Fruit fly (Drosophila melanogaster) whole organism, wandering third instar larva: ENCODE data around the gene Hs2st.

Experiments
- Abd-B ChIP-seq: fragments of >200 bp; optimal IDR thresholded peaks from 2 replicates; lab custom pipeline; 2017; ENCODE audit warnings: missing biosample characterization, missing genetic modification characterization
- CG32264 ChIP-seq: fragments of 200-800 bp; sonication (Bioruptor generic); optimal IDR thresholded peaks from 2 replicates; lab custom pipeline; 2016; ENCODE audit warnings: missing biosample characterization, missing genetic modification characterization
- CG9705 ChIP-seq: fragments of 200-800 bp; sonication (Bioruptor generic); optimal IDR thresholded peaks from 2 replicates; lab custom pipeline; 2018; ENCODE audit warnings: missing biosample characterization, mild to moderate bottlenecking, missing genetic modification characterization
- Dfd ChIP-seq: fragments of >200 bp; optimal IDR thresholded peaks from 2 replicates; lab custom pipeline; 2017; ENCODE audit warnings: missing biosample characterization, missing genetic modification characterization
- Dif ChIP-seq: fragments of 200-275, 200-300 bp; sonication (Bioruptor generic); optimal IDR thresholded peaks from 2 replicates; lab custom pipeline; 2018; ENCODE audit warnings: missing biosample characterization, missing genetic modification characterization; ENCODE audit not compliant: partially characterized antibody
- GATAd ChIP-seq: sonication (Bioruptor generic); optimal IDR thresholded peaks from 2 replicates; lab custom pipeline; 2016; ENCODE audit warnings: missing biosample characterization, missing genetic modification characterization
- Hr83 ChIP-seq: fragments of 200-300 bp; sonication (Bioruptor generic); optimal IDR thresholded peaks from 2 replicates; lab custom pipeline; 2016; ENCODE audit warnings: missing biosample characterization, mild to moderate bottlenecking, missing genetic modification characterization, moderate library complexity; ENCODE audit not compliant: poor library complexity, severe bottlenecking
- Jra ChIP-seq: sonication (Bioruptor generic); optimal IDR thresholded peaks from 2 replicates; lab custom pipeline; 2016; ENCODE audit warnings: missing biosample characterization, missing genetic modification characterization
- Mio ChIP-seq: sonication (Bioruptor generic); optimal IDR thresholded peaks from 2 replicates; lab custom pipeline; 2016; ENCODE audit warnings: missing biosample characterization, missing genetic modification characterization
- Myc ChIP-seq: fragments of >200 bp; optimal IDR thresholded peaks from 2 replicates; lab custom pipeline; 2017
- N ChIP-seq: fragments of >200 bp; optimal IDR thresholded peaks from 2 replicates; lab custom pipeline; 2018; ENCODE audit warnings: missing biosample characterization, missing external identifiers, missing genetic modification characterization
- Rel ChIP-seq, 2 experiments: fragments of 200-800 bp; sonication (Bioruptor generic) in 1 of 2; optimal IDR thresholded peaks; 2 replicates in 1 of 2; 3 replicates in 1 of 2; lab custom pipeline; 2016 to 2019; ENCODE audit warnings: mild to moderate bottlenecking in 2 of 2, missing biosample characterization in 2 of 2, missing genetic modification characterization in 2 of 2, moderate library complexity in 1 of 2
- Sp1 ChIP-seq: fragments of 200-800 bp; sonication (Bioruptor generic); optimal IDR thresholded peaks from 3 replicates; lab custom pipeline; 2019; ENCODE audit warnings: missing biosample characterization, mild to moderate bottlenecking, missing genetic modification characterization, moderate library complexity
- Vsx2 ChIP-seq: fragments of 200-300, 225-300 bp; sonication (Bioruptor generic); optimal IDR thresholded peaks from 2 replicates; lab custom pipeline; 2018; ENCODE audit warnings: missing biosample characterization, missing genetic modification characterization; ENCODE audit not compliant: partially characterized antibody
- br ChIP-seq: fragments of 200-800 bp; sonication (Bioruptor generic); optimal IDR thresholded peaks from 2 replicates; lab custom pipeline; 2016; ENCODE audit warnings: missing biosample characterization, missing genetic modification characterization
- brk ChIP-seq: fragments of 200-800 bp; sonication (Bioruptor generic); optimal IDR thresholded peaks from 2 replicates; lab custom pipeline; 2016; ENCODE audit warnings: missing biosample characterization, mild to moderate bottlenecking, missing genetic modification characterization
- dl ChIP-seq, 2 experiments: fragments of 175-275, 200-275 bp in 1 of 2; fragments of 200-275 bp in 1 of 2; sonication (Bioruptor generic); optimal IDR thresholded peaks; lab custom pipeline; 2018; ENCODE audit warnings: mild to moderate bottlenecking in 2 of 2, missing biosample characterization in 2 of 2, missing genetic modification characterization in 2 of 2, moderate library complexity in 2 of 2; ENCODE audit not compliant: partially characterized antibody in 2 of 2, insufficient read depth in 1 of 2
- dsf ChIP-seq: sonication (Bioruptor generic); optimal IDR thresholded peaks from 2 replicates; lab custom pipeline; 2016; ENCODE audit warnings: missing biosample characterization, missing genetic modification characterization, borderline replicate concordance
- ey ChIP-seq: fragments of 200-800 bp; sonication (Bioruptor generic); optimal IDR thresholded peaks from 2 replicates; lab custom pipeline; 2016; ENCODE audit warnings: missing biosample characterization, missing genetic modification characterization
- foxo ChIP-seq, 2 experiments: fragments of 200-800 bp; sonication (Bioruptor generic); optimal IDR thresholded peaks; 2 replicates in 1 of 2; 3 replicates in 1 of 2; lab custom pipeline; 2016 to 2017; ENCODE audit warnings: missing biosample characterization in 2 of 2, missing genetic modification characterization in 2 of 2
- fru ChIP-seq: fragments of 200-800 bp; sonication (Bioruptor generic); optimal IDR thresholded peaks from 3 replicates; lab custom pipeline; 2016; ENCODE audit warnings: missing biosample characterization, mild to moderate bottlenecking, missing genetic modification characterization
- h ChIP-seq: fragments of 200-800 bp; sonication (Bioruptor generic); optimal IDR thresholded peaks from 3 replicates; lab custom pipeline; 2016; ENCODE audit warnings: missing biosample characterization, mild to moderate bottlenecking, missing genetic modification characterization
- jim ChIP-seq: fragments of 175-275, 200-325 bp; sonication (Bioruptor generic); optimal IDR thresholded peaks from 2 replicates; lab custom pipeline; 2016; ENCODE audit warnings: missing biosample characterization, mild to moderate bottlenecking, missing genetic modification characterization
- lola ChIP-seq: fragments of >200 bp; optimal IDR thresholded peaks from 2 replicates; lab custom pipeline; 2017; ENCODE audit warnings: missing biosample characterization, missing genetic modification characterization
- pan ChIP-seq: fragments of >200 bp; optimal IDR thresholded peaks from 2 replicates; lab custom pipeline; 2017
- psq ChIP-seq: fragments of 200-800 bp; sonication (Bioruptor generic); optimal IDR thresholded peaks from 3 replicates; lab custom pipeline; 2017; ENCODE audit warnings: missing biosample characterization, mild to moderate bottlenecking, missing genetic modification characterization, moderate library complexity
- rgr ChIP-seq: fragments of 200-800 bp; sonication (Bioruptor generic); optimal IDR thresholded peaks from 3 replicates; lab custom pipeline; 2016; ENCODE audit warnings: missing biosample characterization, mild to moderate bottlenecking, missing genetic modification characterization
- sv ChIP-seq: fragments of 200-800 bp; sonication (Bioruptor generic); optimal IDR thresholded peaks from 3 replicates; lab custom pipeline; 2016; ENCODE audit warnings: missing biosample characterization, missing genetic modification characterization
- tai ChIP-seq: sonication (Bioruptor generic); optimal IDR thresholded peaks from 2 replicates; lab custom pipeline; 2016; ENCODE audit warnings: missing biosample characterization, missing genetic modification characterization
- usp ChIP-seq: fragments of >200 bp; optimal IDR thresholded peaks from 2 replicates; lab custom pipeline; 2017; ENCODE audit warnings: missing biosample characterization, missing genetic modification characterization
- woc ChIP-seq: sonication (Bioruptor generic); optimal IDR thresholded peaks from 2 replicates; lab custom pipeline; 2016; ENCODE audit warnings: missing biosample characterization, mild to moderate bottlenecking, missing genetic modification characterization

The Hs2st gene

DNA sequence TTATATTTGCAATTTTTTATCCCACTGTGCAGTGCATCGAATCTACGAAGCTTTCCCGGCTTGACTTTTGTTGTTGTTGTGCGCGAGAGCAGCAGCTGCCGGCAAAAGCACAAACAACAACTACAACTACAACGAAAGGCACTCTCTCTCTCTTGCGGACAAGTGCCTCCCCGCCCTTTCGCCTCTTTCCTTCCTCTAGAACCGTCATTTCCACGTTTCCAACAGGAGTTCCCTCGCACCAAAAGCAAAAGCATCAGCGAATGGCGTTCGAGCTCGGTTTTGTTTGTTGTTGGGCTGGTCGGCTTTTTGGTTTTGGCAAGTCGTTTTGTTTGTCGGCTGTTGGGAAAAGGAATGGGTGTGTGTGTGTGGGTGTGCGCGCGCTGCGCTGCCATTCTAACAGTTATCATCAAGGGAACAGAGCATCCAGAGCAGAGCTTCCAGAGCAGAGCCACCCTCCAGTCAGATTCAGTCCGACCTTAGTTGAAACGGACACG is 19.3 kb upstream of the Hs2st start, which contains the start of gene tj:
Gene tj, plus strand, starts transcription at position 444 of the 494 bp plus-strand sequence.
- no peak for TF ChIP-seq tai (GFP tag; lab: Kevin White, UChicago)
- TF ChIP-seq Hr83 (GFP tag; lab: Kevin White, UChicago): no peak
- no peak for TF ChIP-seq sv (GFP tag; lab: Kevin White, UChicago)
- no peak for TF ChIP-seq woc
- no peak for TF ChIP-seq CG9705
- TF ChIP-seq foxo (GFP tag; optimal IDR thresholded peaks at IDR 0.05; lab: Kevin White, UChicago): no peak
- TF ChIP-seq Dif: no peak
- no peak for TF ChIP-seq Abd-B (GFP tag; lab: Kevin White, UChicago)
- no peak for TF ChIP-seq Vsx2 (GFP tag; lab: Kevin White, UChicago)
- no peak for TF ChIP-seq h
- no peak for TF ChIP-seq Dfd (GFP tag; lab: Kevin White, UChicago)
- no peak for TF ChIP-seq pan (lab: Kevin White, UChicago)
- no peak for TF ChIP-seq GATAd (GFP tag; lab: Kevin White, UChicago)
- TF ChIP-seq Sp1 (GFP tag; lab: Kevin White, UChicago): no peak
- TF ChIP-seq Myc (lab: Kevin White, UChicago): no peak
- TF ChIP-seq CG32264 (GFP tag; lab: Kevin White, UChicago): no peak
- TF ChIP-seq Jra: no peak
- no peak for TF ChIP-seq rgr (GFP tag; lab: Kevin White, UChicago)
- no peak for TF ChIP-seq Mio (GFP tag; lab: Kevin White, UChicago)
- no peak for TF ChIP-seq usp (GFP tag; lab: Kevin White, UChicago)

DNA sequence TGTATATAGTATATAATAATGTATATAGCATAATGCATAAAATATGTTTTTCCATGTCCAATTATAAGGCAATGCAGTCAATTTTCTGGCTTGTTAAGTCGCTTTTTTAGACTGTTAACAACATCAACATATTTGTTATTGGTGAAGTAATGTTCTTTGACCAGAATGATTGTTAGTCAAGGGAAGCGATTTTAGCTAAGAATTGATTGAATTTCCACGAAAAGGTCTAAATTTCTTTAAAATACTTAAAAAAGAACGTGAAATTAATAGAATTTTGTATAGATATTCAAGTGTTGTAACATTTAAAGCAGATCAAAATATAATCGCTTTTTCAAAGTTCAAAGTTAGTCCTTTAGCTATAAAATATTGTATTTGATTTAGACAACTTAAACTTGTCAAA is 18.9 kb upstream of the Hs2st start:
- TF ChIP-seq Myc (lab: Kevin White, UChicago): no peak
- TF ChIP-seq Rel (GFP tag; optimal IDR thresholded peaks at IDR 0.05; lab: Kevin White, UChicago): no peak
- no peak for TF ChIP-seq Rel (tag; optimal IDR thresholded peaks at IDR 0.05; lab: Kevin White, UChicago)
- no peak for TF ChIP-seq foxo (GFP tag; optimal IDR thresholded peaks at IDR 0.05; lab: Kevin White, UChicago)
- TF ChIP-seq Dfd (GFP tag; lab: Kevin White, UChicago): no peak
- TF ChIP-seq fru (GFP tag; lab: Kevin White, UChicago): no peak
- no peak for TF ChIP-seq woc
- no peak for TF ChIP-seq Vsx2 (GFP tag; lab: Kevin White, UChicago)
- TF ChIP-seq dl (GFP tag; optimal IDR thresholded peaks at IDR 0.05; lab: Kevin White, UChicago; ENCODE audit: insufficient read depth in 1 of 2, partially characterized antibody in 2 of 2): no peak
- no peak for TF ChIP-seq usp (GFP tag; lab: Kevin White, UChicago)
- no peak for TF ChIP-seq ey
- no peak for TF ChIP-seq Abd-B (GFP tag; lab: Kevin White, UChicago)

DNA sequence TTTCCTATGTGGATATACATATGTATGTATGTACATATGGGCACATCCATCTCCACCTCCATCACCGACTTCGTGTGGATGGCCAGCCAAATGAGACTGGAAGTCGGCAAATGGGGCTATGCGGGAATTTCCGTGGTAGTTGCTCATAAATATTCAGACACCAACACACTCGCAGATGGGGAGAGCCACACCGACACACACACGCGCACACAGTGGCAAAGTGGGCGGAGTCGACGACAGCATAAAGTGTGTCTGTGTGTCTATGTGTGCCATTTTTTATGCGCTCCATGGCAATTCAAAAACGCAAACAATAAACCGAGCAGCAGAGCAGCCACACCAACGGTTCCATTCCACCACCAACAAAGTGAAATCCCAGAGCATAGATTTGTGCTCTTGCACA is 18.3 kb upstream of the Hs2st start:
- no peak for TF ChIP-seq tai (GFP tag; lab: Kevin White, UChicago)
- TF ChIP-seq brk (GFP tag; lab: Kevin White, UChicago): no peak
- no peak for TF ChIP-seq Rel (GFP tag; optimal IDR thresholded peaks at IDR 0.05; lab: Kevin White, UChicago)
- TF ChIP-seq Rel (tag; optimal IDR thresholded peaks at IDR 0.05; lab: Kevin White, UChicago): no peak
- TF ChIP-seq psq (GFP tag; lab: Kevin White, UChicago): no peak
- no peak for TF ChIP-seq N
- no peak for TF ChIP-seq Dif
- TF ChIP-seq Hr83 (GFP tag; lab: Kevin White, UChicago): no peak
- TF ChIP-seq Jra: no peak
- TF ChIP-seq lola (GFP tag; lab: Kevin White, UChicago): no peak
- TF ChIP-seq dsf (GFP tag; lab: Kevin White, UChicago): no peak
- no peak for TF ChIP-seq Dfd (GFP tag; lab: Kevin White, UChicago)
- no peak for TF ChIP-seq foxo (GFP tag; optimal IDR thresholded peaks at IDR 0.05; lab: Kevin White, UChicago)
- no peak for TF ChIP-seq jim (GFP tag; lab: Kevin White, UChicago)
- no peak for TF ChIP-seq Mio (GFP tag; lab: Kevin White, UChicago)
- TF ChIP-seq, all 38 proteins: peak for 0

DNA sequence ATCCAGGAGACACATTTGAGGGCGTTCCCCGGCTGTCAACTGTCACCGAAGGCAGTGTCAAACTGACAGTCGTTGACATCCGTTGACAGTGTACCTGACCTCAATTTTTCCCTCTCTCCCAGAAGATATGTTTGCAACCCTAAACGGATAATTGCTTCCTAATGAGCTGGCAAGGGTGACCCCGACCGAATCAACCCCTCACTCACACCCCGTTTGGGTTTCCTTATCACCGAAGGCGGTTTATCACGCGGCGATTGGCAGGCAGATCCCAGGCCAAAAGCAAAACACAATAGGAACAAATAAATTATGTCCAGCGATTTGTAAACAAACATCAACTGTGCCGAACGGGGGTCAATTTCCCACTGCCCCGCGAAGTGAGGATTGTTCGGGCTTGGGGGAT is 14.9 kb upstream of the Hs2st start:
- TF ChIP-seq fru (GFP tag; lab: Kevin White, UChicago): no peak
- TF ChIP-seq psq (GFP tag; lab: Kevin White, UChicago): no peak
- no peak for TF ChIP-seq Myc (lab: Kevin White, UChicago)
- TF ChIP-seq Hr83 (GFP tag; lab: Kevin White, UChicago): no peak
- TF ChIP-seq CG9705: no peak
- no peak for TF ChIP-seq br (GFP tag; lab: Kevin White, UChicago)
